Worm (Caenorhabditis elegans) whole organism, L3 larva: Measurements from ENCODE around the gene srw-57.
A peak's percentile ranks its signal among the peaks of the same experiment; 100 is the strongest.

Experiments used
- ZK546.5 ChIP-seq: sonication (generic microtip); optimal IDR thresholded peaks from 2 replicates; lab custom pipeline; 2017; ENCODE audit warnings: missing biosample characterization, missing genetic modification characterization
- aly-2 ChIP-seq: fragments of 150-350 bp; optimal IDR thresholded peaks from 2 replicates; lab custom pipeline; 2014; ENCODE audit warnings: missing biosample characterization, missing genetic modification characterization
- ama-1 ChIP-seq: fragments of 150-350 bp; optimal IDR thresholded peaks from 2 replicates; lab custom pipeline; 2018
- ceh-16 ChIP-seq: sonication (generic microtip); optimal IDR thresholded peaks from 2 replicates; lab custom pipeline; 2017; ENCODE audit warnings: missing biosample characterization, missing genetic modification characterization
- ceh-28 ChIP-seq: fragments of 150-350 bp; optimal IDR thresholded peaks from 2 replicates; lab custom pipeline; 2014; ENCODE audit warnings: missing biosample characterization, missing genetic modification reagents, missing genetic modification characterization
- ceh-82 ChIP-seq: fragments of 150-350 bp; optimal IDR thresholded peaks from 2 replicates; lab custom pipeline; 2014; ENCODE audit warnings: missing biosample characterization, missing genetic modification characterization
- ceh-9 ChIP-seq: sonication (generic microtip); optimal IDR thresholded peaks from 2 replicates; lab custom pipeline; 2018; ENCODE audit warnings: missing biosample characterization, missing genetic modification characterization
- daf-12 ChIP-seq: fragments of 150-350 bp; optimal IDR thresholded peaks from 2 replicates; lab custom pipeline; 2014; ENCODE audit warnings: missing biosample characterization, missing genetic modification reagents, missing genetic modification characterization
- egl-27 ChIP-seq: sonication (generic microtip); optimal IDR thresholded peaks from 4 replicates; lab custom pipeline; 2017; ENCODE audit warnings: missing biosample characterization, missing genetic modification reagents, missing genetic modification characterization
- egl-5 ChIP-seq: fragments of 150-350 bp; optimal IDR thresholded peaks from 2 replicates; lab custom pipeline; 2017; ENCODE audit warnings: missing biosample characterization, missing genetic modification reagents, missing genetic modification characterization, inconsistent platforms
- elt-1 ChIP-seq: fragments of 150-350 bp; optimal IDR thresholded peaks from 2 replicates; lab custom pipeline; 2014; ENCODE audit warnings: missing biosample characterization, missing genetic modification characterization
- elt-2 ChIP-seq: sonication (generic microtip); optimal IDR thresholded peaks from 2 replicates; lab custom pipeline; 2016; ENCODE audit warnings: missing genetic modification reagents, mild to moderate bottlenecking, missing genetic modification characterization, missing compliant biosample characterization
- elt-3 ChIP-seq, 3 experiments: fragments of 150-350 bp in 1 of 3; sonication (generic microtip) in 2 of 3; optimal IDR thresholded peaks; 2 replicates in 2 of 3; 4 replicates in 1 of 3; lab custom pipeline; 2014 to 2017; ENCODE audit warnings: missing biosample characterization in 3 of 3, missing genetic modification characterization in 3 of 3
- fkh-2 ChIP-seq: fragments of 150-350 bp; optimal IDR thresholded peaks from 2 replicates; lab custom pipeline; 2014; ENCODE audit warnings: missing biosample characterization, missing genetic modification reagents, missing genetic modification characterization
- fos-1 ChIP-seq: fragments of 150-350 bp; optimal IDR thresholded peaks from 2 replicates; lab custom pipeline; 2014; ENCODE audit warnings: missing biosample characterization, missing genetic modification characterization
- hmg-11 ChIP-seq: sonication (generic microtip); optimal IDR thresholded peaks from 2 replicates; lab custom pipeline; 2016; ENCODE audit warnings: missing genetic modification characterization, missing compliant biosample characterization
- jun-1 ChIP-seq: fragments of 150-350 bp; optimal IDR thresholded peaks from 2 replicates; lab custom pipeline; 2014; ENCODE audit warnings: missing biosample characterization, missing genetic modification reagents, missing genetic modification characterization
- lin-15B ChIP-seq: fragments of 150-350 bp; optimal IDR thresholded peaks from 2 replicates; lab custom pipeline; 2014; ENCODE audit warnings: missing biosample characterization, missing genetic modification characterization
- lsy-12 ChIP-seq: sonication (generic microtip); optimal IDR thresholded peaks from 2 replicates; lab custom pipeline; 2016; ENCODE audit warnings: mild to moderate bottlenecking, missing genetic modification characterization, missing compliant biosample characterization
- mdl-1 ChIP-seq: fragments of 150-350 bp; optimal IDR thresholded peaks from 2 replicates; lab custom pipeline; 2014; ENCODE audit warnings: missing biosample characterization, missing genetic modification characterization
- mml-1 ChIP-seq: fragments of 150-350 bp; sonication (generic microtip); optimal IDR thresholded peaks from 3 replicates; lab custom pipeline; 2014; ENCODE audit warnings: missing biosample characterization, missing genetic modification characterization
- nhr-11 ChIP-seq: fragments of 150-350 bp; optimal IDR thresholded peaks from 2 replicates; lab custom pipeline; 2014; ENCODE audit warnings: missing biosample characterization, missing genetic modification characterization
- nhr-12 ChIP-seq: fragments of 150-350 bp; optimal IDR thresholded peaks from 2 replicates; lab custom pipeline; 2014; ENCODE audit warnings: missing biosample characterization, missing genetic modification characterization
- nhr-23 ChIP-seq: fragments of 150-350 bp; optimal IDR thresholded peaks from 2 replicates; lab custom pipeline; 2014; ENCODE audit warnings: missing biosample characterization, missing genetic modification reagents, missing genetic modification characterization
- nhr-237 ChIP-seq: fragments of 150-350 bp; optimal IDR thresholded peaks from 2 replicates; lab custom pipeline; 2014; ENCODE audit warnings: missing biosample characterization, missing genetic modification characterization
- nhr-43 ChIP-seq: sonication (generic microtip); optimal IDR thresholded peaks from 2 replicates; lab custom pipeline; 2016; ENCODE audit warnings: mild to moderate bottlenecking, missing genetic modification characterization, missing compliant biosample characterization; ENCODE audit not compliant: poor library complexity, severe bottlenecking
- nhr-67 ChIP-seq: fragments of 150-350 bp; optimal IDR thresholded peaks from 2 replicates; lab custom pipeline; 2014; ENCODE audit warnings: missing biosample characterization, missing genetic modification characterization
- nhr-76 ChIP-seq: fragments of 150-350 bp; sonication (generic microtip); optimal IDR thresholded peaks from 5 replicates; lab custom pipeline; 2014; ENCODE audit warnings: missing biosample characterization, missing genetic modification characterization
- nhr-77 ChIP-seq: fragments of 150-350 bp; optimal IDR thresholded peaks from 2 replicates; lab custom pipeline; 2014; ENCODE audit warnings: missing biosample characterization, missing genetic modification characterization
- pha-4 ChIP-seq: fragments of 150-350 bp; optimal IDR thresholded peaks from 2 replicates; lab custom pipeline; 2014; ENCODE audit warnings: missing biosample characterization, missing genetic modification reagents, missing genetic modification characterization
- pqm-1 ChIP-seq: fragments of 150-350 bp; optimal IDR thresholded peaks from 2 replicates; lab custom pipeline; 2017; ENCODE audit warnings: missing biosample characterization, missing genetic modification characterization, inconsistent platforms
- sea-2 ChIP-seq: fragments of 150-350 bp; sonication (generic microtip); optimal IDR thresholded peaks from 4 replicates; lab custom pipeline; 2014; ENCODE audit warnings: missing biosample characterization, missing genetic modification reagents, missing genetic modification characterization
- skn-1 ChIP-seq: fragments of 150-350 bp; optimal IDR thresholded peaks from 2 replicates; lab custom pipeline; 2014; ENCODE audit warnings: missing biosample characterization, missing genetic modification characterization
- snpc-4 ChIP-seq: fragments of 150-350 bp; optimal IDR thresholded peaks from 2 replicates; lab custom pipeline; 2014; ENCODE audit warnings: missing biosample characterization, missing genetic modification characterization
- tbx-2 ChIP-seq: sonication (generic microtip); optimal IDR thresholded peaks from 2 replicates; lab custom pipeline; 2016; ENCODE audit warnings: mild to moderate bottlenecking, missing genetic modification characterization, missing compliant biosample characterization
- unc-62 ChIP-seq: fragments of 150-350 bp; sonication (generic microtip); optimal IDR thresholded peaks from 4 replicates; lab custom pipeline; 2014; ENCODE audit warnings: missing biosample characterization, missing genetic modification reagents, missing genetic modification characterization
- zag-1 ChIP-seq: fragments of 150-350 bp; optimal IDR thresholded peaks from 2 replicates; lab custom pipeline; 2014; ENCODE audit warnings: missing biosample characterization, missing genetic modification characterization
- ztf-4 ChIP-seq: fragments of 150-350 bp; optimal IDR thresholded peaks from 2 replicates; lab custom pipeline; 2014; ENCODE audit warnings: missing biosample characterization, missing genetic modification characterization

Gene srw-57

DNA sequence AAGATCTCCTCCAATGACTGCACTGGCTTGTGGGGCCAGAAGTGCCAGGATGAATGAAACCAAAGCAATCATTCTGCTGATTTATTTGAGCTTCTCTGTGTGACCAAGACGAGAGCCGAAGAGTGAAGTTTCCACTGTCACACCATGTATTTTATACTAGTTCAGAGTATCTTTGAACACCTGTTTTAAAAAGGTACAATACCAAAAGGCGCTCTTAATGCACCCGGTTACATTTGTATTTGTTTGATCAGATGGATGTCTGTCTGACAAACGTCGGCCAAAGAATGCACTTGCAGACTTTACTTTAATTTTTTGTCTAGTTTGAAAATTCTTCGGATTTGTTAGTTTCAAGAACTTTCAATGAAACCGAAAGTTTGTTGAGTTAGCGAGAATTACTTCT is 34.6 kb downstream of the srw-57 start, which contains the start of gene F35E8.10:
Gene F35E8.10 (minus strand): TSS at position 101 of the 400 bp plus-strand sequence.
- TF ChIP-seq nhr-237 (tag; lab: Kevin White, UChicago), result no peak
- TF ChIP-seq unc-62, result no peak
- TF ChIP-seq ztf-4 (tag; lab: Kevin White, UChicago), result no peak
- no peak for TF ChIP-seq elt-2 (tag; lab: Kevin White, UChicago)
- no peak for TF ChIP-seq ama-1 (lab: Kevin White, UChicago)
- TF ChIP-seq fkh-2 (tag; lab: Kevin White, UChicago), result no peak
- TF ChIP-seq ceh-28 (tag; lab: Kevin White, UChicago), result no peak
- TF ChIP-seq nhr-76, result no peak
- TF ChIP-seq nhr-43, result no peak
- no peak for TF ChIP-seq pha-4 (tag; lab: Kevin White, UChicago)
- TF ChIP-seq zag-1 (tag; lab: Kevin White, UChicago), result no peak
- TF ChIP-seq ceh-9 (tag; lab: Kevin White, UChicago), result no peak
- no peak for TF ChIP-seq ZK546.5 (tag; lab: Kevin White, UChicago)
- no peak for TF ChIP-seq sea-2 (GFP tag; lab: Kevin White, UChicago)
- TF ChIP-seq lsy-12 (tag; lab: Kevin White, UChicago), result no peak
- TF ChIP-seq mml-1 (tag; lab: Kevin White, UChicago), result no peak
- TF ChIP-seq nhr-11 (tag; lab: Kevin White, UChicago), result no peak
- TF ChIP-seq elt-3 (tag; optimal IDR thresholded peaks at IDR 0.05; lab: Kevin White, UChicago), result no peak

DNA sequence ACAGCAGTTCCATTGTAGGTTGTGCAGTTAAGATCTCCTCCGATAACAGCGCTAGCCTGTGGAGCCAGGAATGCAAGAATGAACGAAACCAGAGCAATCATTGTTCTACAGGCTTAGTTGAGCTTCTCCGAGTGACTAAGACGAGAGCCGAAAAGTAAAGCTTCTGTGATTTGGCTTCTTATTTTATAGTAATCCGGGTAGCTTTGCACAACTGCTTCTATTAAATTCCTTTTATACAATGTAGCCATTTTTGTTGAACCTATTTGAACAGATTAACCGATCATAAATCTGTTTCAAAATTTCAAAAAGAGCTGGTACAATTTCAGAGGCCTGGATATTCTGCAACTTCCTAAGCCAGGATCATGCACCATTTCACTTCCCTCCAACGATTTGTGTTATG is 37.4 kb downstream of the srw-57 start, which contains the start of gene F35E8.9:
Gene F35E8.9 (minus strand): TSS at position 101 of the 400 bp plus-strand sequence.
- TF ChIP-seq elt-1 (tag; lab: Kevin White, UChicago), result no peak
- no peak for TF ChIP-seq aly-2 (tag; lab: Kevin White, UChicago)
- no peak for TF ChIP-seq jun-1 (tag; lab: Kevin White, UChicago)
- TF ChIP-seq ceh-82 (tag; lab: Kevin White, UChicago), result no peak
- no peak for TF ChIP-seq egl-5
- TF ChIP-seq elt-3 (tag; optimal IDR thresholded peaks at IDR 0.05; lab: Kevin White, UChicago), result no peak
- TF ChIP-seq nhr-77 (tag; lab: Kevin White, UChicago), result no peak
- TF ChIP-seq egl-27 (tag; lab: Kevin White, UChicago), result no peak
- TF ChIP-seq tbx-2 (tag; lab: Kevin White, UChicago), result no peak
- no peak for TF ChIP-seq ama-1 (lab: Kevin White, UChicago)
- TF ChIP-seq, all 47 proteins: peak for 0

DNA sequence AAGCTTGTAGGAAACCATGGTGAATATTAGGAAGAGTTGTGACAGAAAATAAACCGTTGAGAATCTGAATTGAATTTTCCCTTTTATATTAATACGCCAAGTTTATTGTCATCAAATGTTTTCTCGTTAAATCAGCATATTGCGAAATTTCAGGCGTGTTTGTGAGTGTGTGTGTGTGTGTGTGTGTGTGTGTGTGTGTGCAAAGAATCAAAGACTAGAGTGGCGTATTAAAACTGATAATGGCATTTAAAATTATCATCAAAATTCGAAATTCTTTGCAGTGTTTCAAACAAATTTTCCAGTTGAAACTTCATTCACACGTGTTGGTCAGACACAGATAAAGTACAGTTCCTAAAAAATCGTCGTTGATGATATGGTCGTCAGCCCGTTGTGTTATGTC is 38.9 kb downstream of the srw-57 start, which contains the start of gene gst-38:
Gene gst-38 (minus strand): TSS at position 152 of the 400 bp plus-strand sequence.
- TF ChIP-seq aly-2 (tag; lab: Kevin White, UChicago) (no peak), daf-12 (tag; lab: Kevin White, UChicago) (no peak), mdl-1 (tag; lab: Kevin White, UChicago) (no peak), tbx-2 (tag; lab: Kevin White, UChicago) (no peak), nhr-12 (tag; lab: Kevin White, UChicago) (no peak), snpc-4 (no peak), zag-1 (tag; lab: Kevin White, UChicago) (no peak), egl-27 (tag; lab: Kevin White, UChicago) (no peak), pqm-1 (tag; lab: Kevin White, UChicago) (peak; percentile 41), lsy-12 (tag; lab: Kevin White, UChicago) (no peak), fos-1 (tag; lab: Kevin White, UChicago) (no peak), nhr-43 (no peak), nhr-237 (tag; lab: Kevin White, UChicago) (no peak), fkh-2 (tag; lab: Kevin White, UChicago) (no peak), skn-1 (tag; lab: Kevin White, UChicago) (peak; percentile 14), elt-2 (tag; lab: Kevin White, UChicago) (peak; percentile 88), nhr-23 (no peak), pha-4 (tag; lab: Kevin White, UChicago) (no peak), unc-62 (no peak), lin-15B (no peak), hmg-11 (tag; lab: Kevin White, UChicago) (no peak), nhr-67 (tag; lab: Kevin White, UChicago) (no peak), jun-1 (tag; lab: Kevin White, UChicago) (no peak), ceh-16 (tag; lab: Kevin White, UChicago) (no peak), ztf-4 (tag; lab: Kevin White, UChicago) (no peak), mml-1 (tag; lab: Kevin White, UChicago) (no peak)
- TF ChIP-seq, all 47 proteins: peak for 3
